Fruit fly (Drosophila melanogaster) whole organism, embryonic: ENCODE data around the gene dah.

Source experiments
- Abd-B ChIP-seq: fragments of 200-800 bp; sonication (Bioruptor generic); optimal IDR thresholded peaks from 2 replicates; lab custom pipeline; 2018; ENCODE audit warnings: missing biosample characterization, mild to moderate bottlenecking, missing genetic modification characterization, moderate library complexity
- Aef1 ChIP-seq: fragments of 200-800 bp; sonication (Bioruptor generic); IDR thresholded peaks from 3 replicates; pipeline ENCODE4 v1.3.6; 2022; ENCODE audit warnings: missing biosample characterization, missing genetic modification characterization
- Antp ChIP-seq: fragments of 200-800 bp; sonication (Bioruptor generic); optimal IDR thresholded peaks from 3 replicates; lab custom pipeline; 2016; ENCODE audit warnings: missing biosample characterization, missing genetic modification characterization
- Atf6 ChIP-seq: fragments of 200-800 bp; sonication (Bioruptor generic); IDR thresholded peaks from 2 replicates; pipeline ENCODE4 v1.3.6; 2022; ENCODE audit warnings: missing biosample characterization, missing genetic modification characterization
- CG10462 ChIP-seq: fragments of 200-800 bp; sonication (Bioruptor generic); optimal IDR thresholded peaks from 2 replicates; lab custom pipeline; 2016; ENCODE audit warnings: missing biosample characterization, missing genetic modification characterization
- CG10654 ChIP-seq: fragments of 200-800 bp; sonication (Bioruptor generic); optimal IDR thresholded peaks from 2 replicates; lab custom pipeline; 2016; ENCODE audit warnings: missing biosample characterization, missing genetic modification characterization
- CG11560 ChIP-seq: fragments of 200-800 bp; sonication (Bioruptor generic); IDR thresholded peaks from 3 replicates; pipeline ENCODE4 v1.3.6; 2022; ENCODE audit warnings: missing biosample characterization, missing genetic modification characterization
- CG12391 ChIP-seq: fragments of 200-800 bp; sonication (Bioruptor generic); optimal IDR thresholded peaks from 3 replicates; lab custom pipeline; 2018; ENCODE audit warnings: missing biosample characterization, mild to moderate bottlenecking, missing genetic modification characterization, moderate library complexity
- CG12942 ChIP-seq: fragments of 200-800 bp; sonication (Bioruptor generic); optimal IDR thresholded peaks from 3 replicates; lab custom pipeline; 2016; ENCODE audit warnings: missing biosample characterization, missing genetic modification characterization
- CG13287 ChIP-seq: fragments of 200-800 bp; sonication (Bioruptor generic); IDR thresholded peaks from 2 replicates; pipeline ENCODE4 v1.3.6; 2022; ENCODE audit warnings: missing biosample characterization, missing genetic modification characterization; ENCODE audit not compliant: partially characterized antibody
- CG13775 ChIP-seq: fragments of 200-800 bp; sonication (Bioruptor generic); optimal IDR thresholded peaks from 3 replicates; lab custom pipeline; 2017; ENCODE audit warnings: missing biosample characterization, mild to moderate bottlenecking, missing genetic modification characterization
- CG15011 ChIP-seq: fragments of 200-800 bp; sonication (Bioruptor generic); optimal IDR thresholded peaks from 3 replicates; lab custom pipeline; 2018; ENCODE audit warnings: missing biosample characterization, mild to moderate bottlenecking, missing genetic modification characterization
- CG1832 ChIP-seq: fragments of 200-800 bp; sonication (Bioruptor generic); optimal IDR thresholded peaks from 2 replicates; lab custom pipeline; 2017; ENCODE audit warnings: missing biosample characterization, mild to moderate bottlenecking, missing genetic modification characterization, inconsistent platforms
- CG2199 ChIP-seq: fragments of 200-800 bp; sonication (Bioruptor generic); IDR thresholded peaks from 3 replicates; pipeline ENCODE4 v1.3.6; 2022; ENCODE audit warnings: missing biosample characterization, missing genetic modification characterization
- CG3838 ChIP-seq: fragments of 200-800 bp; sonication (Bioruptor generic); optimal IDR thresholded peaks from 3 replicates; lab custom pipeline; 2016; ENCODE audit warnings: missing biosample characterization, missing genetic modification characterization
- CG42726 ChIP-seq: fragments of 200-800 bp; sonication (Bioruptor generic); IDR thresholded peaks from 2 replicates; pipeline ENCODE4 v1.3.6; 2022; ENCODE audit warnings: missing biosample characterization, missing genetic modification characterization; ENCODE audit not compliant: partially characterized antibody
- CG4360 ChIP-seq: fragments of 200-800 bp; sonication (Bioruptor generic); IDR thresholded peaks from 2 replicates; pipeline ENCODE4 v1.3.6; 2022; ENCODE audit warnings: missing biosample characterization, missing genetic modification characterization
- CG4730 ChIP-seq: fragments of 200-800 bp; sonication (Bioruptor generic); IDR thresholded peaks from 2 replicates; pipeline ENCODE4 v1.3.6; 2022; ENCODE audit warnings: missing biosample characterization, missing genetic modification characterization
- CG8765 ChIP-seq: fragments of 200-800 bp; sonication (Bioruptor generic); IDR thresholded peaks from 2 replicates; pipeline ENCODE4 v1.3.6; 2022; ENCODE audit warnings: missing biosample characterization, missing genetic modification characterization
- CG9437 ChIP-seq: fragments of 200-800 bp; sonication (Bioruptor generic); optimal IDR thresholded peaks from 2 replicates; lab custom pipeline; 2018; ENCODE audit warnings: missing biosample characterization, mild to moderate bottlenecking, missing genetic modification characterization
- CoRest ChIP-seq: fragments of 200-800 bp; sonication (Bioruptor generic); optimal IDR thresholded peaks from 3 replicates; lab custom pipeline; 2018; ENCODE audit warnings: missing biosample characterization, mild to moderate bottlenecking, missing genetic modification characterization, moderate library complexity
- CrebB ChIP-seq: fragments of 200-800 bp; sonication (Bioruptor generic); optimal IDR thresholded peaks from 3 replicates; lab custom pipeline; 2018; ENCODE audit warnings: missing biosample characterization, mild to moderate bottlenecking, missing genetic modification characterization
- Dbx ChIP-seq: fragments of 200-800 bp; sonication (Bioruptor generic); IDR thresholded peaks from 3 replicates; pipeline ENCODE4 v1.3.6; 2022; ENCODE audit warnings: missing biosample characterization, missing genetic modification characterization
- Deaf1 ChIP-seq: fragments of 200-800 bp; optimal IDR thresholded peaks from 3 replicates; lab custom pipeline; 2019; ENCODE audit warnings: missing biosample characterization, mild to moderate bottlenecking, missing genetic modification characterization, moderate library complexity
- E2f1 ChIP-seq: fragments of 200-800 bp; sonication (Bioruptor generic); IDR thresholded peaks from 2 replicates; pipeline ENCODE4 v1.3.6; 2022; ENCODE audit warnings: missing biosample characterization, missing genetic modification characterization
- Fer1 ChIP-seq: fragments of 200-800 bp; sonication (Bioruptor generic); optimal IDR thresholded peaks from 2 replicates; lab custom pipeline; 2017; ENCODE audit warnings: missing biosample characterization, mild to moderate bottlenecking, missing genetic modification characterization
- HLHmδ ChIP-seq: fragments of 200-800 bp; sonication (Bioruptor generic); optimal IDR thresholded peaks from 2 replicates; lab custom pipeline; 2018; ENCODE audit warnings: missing biosample characterization, mild to moderate bottlenecking, missing genetic modification characterization, moderate library complexity
- Hsf ChIP-seq: fragments of 200-800 bp; sonication (Bioruptor generic); optimal IDR thresholded peaks from 3 replicates; lab custom pipeline; 2016; ENCODE audit warnings: missing biosample characterization, missing genetic modification characterization
- NC2β ChIP-seq: fragments of 200-800 bp; sonication (Bioruptor generic); optimal IDR thresholded peaks from 2 replicates; lab custom pipeline; 2016; ENCODE audit warnings: missing biosample characterization, missing genetic modification characterization
- NfI ChIP-seq: fragments of 200-800 bp; sonication (Bioruptor generic); optimal IDR thresholded peaks from 3 replicates; lab custom pipeline; 2018; ENCODE audit warnings: missing biosample characterization, mild to moderate bottlenecking, missing genetic modification characterization, moderate library complexity
- Spps ChIP-seq: fragments of 200-800 bp; sonication (Bioruptor generic); optimal IDR thresholded peaks from 2 replicates; lab custom pipeline; 2018; ENCODE audit warnings: missing biosample characterization, mild to moderate bottlenecking, missing genetic modification characterization
- Usf ChIP-seq: fragments of 200-800 bp; sonication (Bioruptor generic); optimal IDR thresholded peaks from 2 replicates; lab custom pipeline; 2017; ENCODE audit warnings: missing genotype, missing biosample characterization, missing genetic modification characterization
- bowl ChIP-seq: fragments of 200-800 bp; sonication (Bioruptor generic); IDR thresholded peaks from 2 replicates; pipeline ENCODE4 v1.3.6; 2022; ENCODE audit warnings: missing biosample characterization, missing genetic modification characterization
- cad ChIP-seq: fragments of >200 bp; optimal IDR thresholded peaks from 2 replicates; lab custom pipeline; 2017; ENCODE audit warnings: missing biosample characterization, missing genetic modification characterization
- ci ChIP-seq: fragments of 200-800 bp; sonication (Bioruptor generic); IDR thresholded peaks from 3 replicates; pipeline ENCODE4 v1.3.6; 2022; ENCODE audit warnings: missing biosample characterization, missing genetic modification characterization
- da ChIP-seq: fragments of 200-800 bp; sonication (Bioruptor generic); optimal IDR thresholded peaks from 2 replicates; lab custom pipeline; 2016; ENCODE audit warnings: missing biosample characterization, missing genetic modification characterization
- dpn ChIP-seq, 2 experiments: fragments of 200-800 bp; sonication (Bioruptor generic); optimal IDR thresholded peaks; 3 replicates each; lab custom pipeline; 2016; ENCODE audit warnings: missing biosample characterization in 2 of 2, missing genetic modification characterization in 2 of 2
- emc ChIP-seq: fragments of 200-800 bp; sonication (Bioruptor generic); optimal IDR thresholded peaks from 2 replicates; lab custom pipeline; 2016; ENCODE audit warnings: missing biosample characterization, missing genetic modification characterization
- grn ChIP-seq: fragments of 200-800 bp; sonication (Bioruptor generic); optimal IDR thresholded peaks from 3 replicates; lab custom pipeline; 2017; ENCODE audit warnings: missing biosample characterization, missing genetic modification characterization
- ind ChIP-seq: fragments of 200-800 bp; sonication (Bioruptor generic); optimal IDR thresholded peaks from 3 replicates; lab custom pipeline; 2016; ENCODE audit warnings: missing biosample characterization, missing genetic modification characterization
- jigr1 ChIP-seq: fragments of 200-800 bp; sonication (Bioruptor generic); IDR thresholded peaks from 3 replicates; pipeline ENCODE4 v1.3.6; 2022; ENCODE audit warnings: missing biosample characterization, missing genetic modification characterization
- kay ChIP-seq: fragments of 200-800 bp; sonication (Bioruptor generic); optimal IDR thresholded peaks from 2 replicates; lab custom pipeline; 2016; ENCODE audit warnings: missing biosample characterization, missing genetic modification characterization
- ken ChIP-seq: fragments of 200-800 bp; sonication (Bioruptor generic); IDR thresholded peaks from 3 replicates; pipeline ENCODE4 v1.3.6; 2022; ENCODE audit warnings: missing biosample characterization, missing genetic modification characterization
- otp ChIP-seq: fragments of 200-800 bp; sonication (Bioruptor generic); IDR thresholded peaks from 3 replicates; pipeline ENCODE4, ENCODE4 v1.3.6; 2022; ENCODE audit warnings: missing biosample characterization, missing genetic modification characterization
- pho ChIP-seq: fragments of 200-800 bp; sonication (Bioruptor generic); optimal IDR thresholded peaks from 2 replicates; lab custom pipeline; 2016; ENCODE audit warnings: missing biosample characterization, missing genetic modification characterization
- pnt ChIP-seq: fragments of 200-800 bp; sonication (Bioruptor generic); optimal IDR thresholded peaks from 3 replicates; lab custom pipeline; 2016; ENCODE audit warnings: missing biosample characterization, missing genetic modification characterization
- row ChIP-seq: fragments of 200-800 bp; sonication (Bioruptor generic); IDR thresholded peaks from 3 replicates; pipeline ENCODE4 v1.3.6; 2022; ENCODE audit warnings: missing biosample characterization, missing genetic modification characterization
- salm ChIP-seq: fragments of 200-800 bp; sonication (Bioruptor generic); optimal IDR thresholded peaks from 2 replicates; lab custom pipeline; 2018; ENCODE audit warnings: missing biosample characterization, mild to moderate bottlenecking, missing genetic modification characterization
- sens ChIP-seq: fragments of 200-800 bp; sonication (Bioruptor generic); peaks from one replicate; lab custom pipeline; 2016; ENCODE audit warnings: missing biosample characterization, missing genetic modification characterization
- sob ChIP-seq: fragments of 200-800 bp; sonication (Bioruptor generic); IDR thresholded peaks from 2 replicates; pipeline ENCODE4 v1.3.6; 2022; ENCODE audit warnings: missing biosample characterization, missing genetic modification characterization
- toy ChIP-seq: fragments of 200-800 bp; sonication (Bioruptor generic); IDR thresholded peaks from 2 replicates; pipeline ENCODE4 v1.3.6; 2022; ENCODE audit warnings: missing biosample characterization, missing genetic modification characterization
- tup ChIP-seq: fragments of 200-800 bp; sonication (Bioruptor generic); optimal IDR thresholded peaks from 2 replicates; lab custom pipeline; 2016; ENCODE audit warnings: missing biosample characterization, mild to moderate bottlenecking, missing genetic modification characterization, moderate library complexity
- wor ChIP-seq: fragments of 200-800 bp; sonication (Bioruptor generic); IDR thresholded peaks from 2 replicates; pipeline ENCODE4 v1.3.6; 2022; ENCODE audit warnings: missing biosample characterization, missing genetic modification characterization

dah gene

DNA sequence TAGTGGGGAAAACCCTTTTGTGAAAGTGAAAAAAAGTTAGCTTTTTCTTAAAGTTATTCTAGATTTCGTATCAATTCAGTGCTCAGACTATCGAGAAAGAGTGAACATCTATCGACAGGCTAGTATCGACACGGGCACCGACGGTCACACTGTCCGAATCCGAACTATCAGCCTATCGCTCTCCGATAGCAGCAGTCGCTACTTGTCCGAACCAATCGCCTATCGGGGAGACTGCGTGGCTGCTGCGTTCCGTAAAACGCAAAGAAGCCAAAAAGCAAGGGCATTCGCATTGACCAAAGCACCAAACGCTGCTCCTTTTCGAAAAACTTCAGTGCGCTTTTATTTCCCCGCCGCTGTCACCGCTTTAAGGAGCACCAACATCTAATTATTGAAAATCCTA lies 8.9 kb upstream of the dah start, which contains the start of gene Top1 (continued):
- peak; percentile 50; the same call in 1 of the 3 replicates for TF ChIP-seq ken
- peak; percentile 30 for TF ChIP-seq CoRest
- peak; percentile 76 for TF ChIP-seq sens
- 0 out of 2 replicates have a peak, but pooled peaks have one; percentile 28 for TF ChIP-seq Atf6 (GFP tag; lab: Robert Waterston, UW)
- TF ChIP-seq pnt (GFP tag; lab: Kevin White, UChicago), result no peak
- no peak for TF ChIP-seq CG4730 (GFP tag; lab: Robert Waterston, UW)
- peak; percentile 41; the same call in 1 of the 2 replicates for TF ChIP-seq CG8765 (GFP tag; lab: Robert Waterston, UW)
- peak; percentile 36 for TF ChIP-seq grn
- TF ChIP-seq CG12391 (tag; lab: Kevin White, UChicago), result no peak
- peak; percentile 56 for TF ChIP-seq sob (GFP tag; lab: Robert Waterston, UW)
- no peak for TF ChIP-seq Usf (GFP tag; lab: Kevin White, UChicago)
- TF ChIP-seq Antp (GFP tag; lab: Kevin White, UChicago), result peak; percentile 19
- TF ChIP-seq pho (GFP tag; lab: Kevin White, UChicago), result peak; percentile 2
- TF ChIP-seq row, result peak; percentile 87
- no peak for TF ChIP-seq CG15011 (GFP tag; lab: Kevin White, UChicago)
- TF ChIP-seq cad (GFP tag; lab: Kevin White, UChicago), result no peak
- no peak for TF ChIP-seq bowl
- TF ChIP-seq CG3838 (GFP tag; lab: Kevin White, UChicago), result no peak
- peak; percentile 65; the same call in 2 of the 3 replicates for TF ChIP-seq ci (GFP tag; lab: Robert Waterston, UW)
- TF ChIP-seq E2f1, result no peak
- no peak for TF ChIP-seq tup (GFP tag; lab: Kevin White, UChicago)
- TF ChIP-seq CG9437 (GFP tag; lab: Kevin White, UChicago), result peak; percentile 71
- no peak for TF ChIP-seq da (GFP tag; lab: Kevin White, UChicago)
- peak; percentile 18 for TF ChIP-seq Fer1 (GFP tag; lab: Kevin White, UChicago)
- TF ChIP-seq jigr1 (GFP tag; lab: Robert Waterston, UW), result no peak
- no peak for TF ChIP-seq wor (GFP tag; lab: Robert Waterston, UW)
- no peak for TF ChIP-seq Spps
- TF ChIP-seq CG13287 (GFP tag; lab: Robert Waterston, UW), result peak; percentile 96
- no peak for TF ChIP-seq Aef1 (GFP tag; lab: Robert Waterston, UW)
- TF ChIP-seq CG12942, result peak; percentile 12
- peak; percentile 97 for TF ChIP-seq CG42726 (GFP tag; lab: Robert Waterston, UW)
- peak; percentile 19 for TF ChIP-seq NfI
- TF ChIP-seq CG10654, result no peak
- TF ChIP-seq Dbx (GFP tag; lab: Robert Waterston, UW), result peak; percentile 68; the same call in 2 of the 3 replicates
- no peak for TF ChIP-seq salm (tag; lab: Kevin White, UChicago)
- no peak for TF ChIP-seq kay (GFP tag; lab: Kevin White, UChicago)
- no peak for TF ChIP-seq toy
- TF ChIP-seq Abd-B, result no peak
- peak; percentile 19 for TF ChIP-seq Hsf (GFP tag; lab: Kevin White, UChicago)
- no peak for TF ChIP-seq CrebB (tag; lab: Kevin White, UChicago)
- 0 out of 3 replicates have a peak, but pooled peaks have one; percentile 14 for TF ChIP-seq otp (GFP tag; lab: Robert Waterston, UW)
- TF ChIP-seq HLHmδ, result peak; percentile 55
- peak; percentile 16 for TF ChIP-seq CG13775 (GFP tag; lab: Kevin White, UChicago)
- TF ChIP-seq CG11560 (tag; lab: Robert Waterston, UW), result no peak
- TF ChIP-seq CG4360 (GFP tag; lab: Robert Waterston, UW), result no peak
- no peak for TF ChIP-seq emc (GFP tag; lab: Kevin White, UChicago)
- TF ChIP-seq CG10462, result no peak
- TF ChIP-seq dpn (GFP tag; optimal IDR thresholded peaks at IDR 0.05; lab: Kevin White, UChicago), result peak in 1 of 2 experiments; percentile 40
- TF ChIP-seq Deaf1, result peak; percentile 36
- TF ChIP-seq CG1832, result no peak
- 0 out of 3 replicates have a peak, but pooled peaks have one; percentile 44 for TF ChIP-seq CG2199 (GFP tag; lab: Robert Waterston, UW)
- TF ChIP-seq NC2β, result peak; percentile 7
- peak; percentile 4 for TF ChIP-seq ind (GFP tag; lab: Kevin White, UChicago)
